Fruit fly (Drosophila melanogaster): ENCODE measurements around the gene Dip-B.

The Dip-B gene

DNA sequence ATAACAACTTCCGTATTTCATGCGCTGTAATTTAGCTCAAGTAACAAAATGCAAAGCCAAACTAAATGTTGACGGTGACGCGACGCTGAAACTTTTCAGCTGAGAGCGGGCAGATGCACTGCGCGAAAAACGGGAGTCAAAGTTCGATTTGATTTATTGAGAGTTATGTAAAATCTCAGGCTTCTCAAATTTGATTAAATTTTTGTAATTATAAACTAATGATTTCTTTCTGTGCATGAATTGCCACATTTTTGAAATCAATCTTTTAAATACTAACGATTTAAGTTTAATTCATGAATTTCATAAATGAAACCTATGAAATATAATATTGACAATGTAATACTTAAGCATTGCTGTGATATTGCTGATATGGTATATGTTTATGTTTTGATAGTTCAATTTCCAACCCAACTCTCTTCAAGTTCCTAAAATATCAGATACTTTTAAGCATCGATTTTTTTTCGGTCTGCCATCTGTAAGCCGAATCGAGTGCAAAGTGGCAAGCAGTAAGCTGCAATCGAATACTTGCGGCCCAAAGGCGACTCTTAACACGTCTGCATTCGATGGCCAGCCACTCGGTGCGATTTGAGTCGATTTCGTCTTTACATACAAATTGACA is 40.6 kb downstream of the Dip-B start:
- no peak for TF ChIP-seq h (optimal IDR thresholded peaks at IDR 0.05)
- no peak for TF ChIP-seq ttk (optimal IDR thresholded peaks at IDR 0.05)
- TF ChIP-seq Myc (optimal IDR thresholded peaks at IDR 0.05), result no peak
- no peak for TF ChIP-seq psq (optimal IDR thresholded peaks at IDR 0.05)

dm6 chr3R:13827953-13828922 is 46.1 kb downstream of the Dip-B start, which contains the start of gene Mst87F:
Gene Mst87F (minus strand): TSS chr3R:13828008.
- TF ChIP-seq Sin3A (optimal IDR thresholded peaks at IDR 0.05) (no peak), Myc (optimal IDR thresholded peaks at IDR 0.05) (no peak), insv (optimal IDR thresholded peaks at IDR 0.05) (no peak), ttk (optimal IDR thresholded peaks at IDR 0.05) (no peak), psq (optimal IDR thresholded peaks at IDR 0.05) (no peak), h (optimal IDR thresholded peaks at IDR 0.05) (no peak)

DNA sequence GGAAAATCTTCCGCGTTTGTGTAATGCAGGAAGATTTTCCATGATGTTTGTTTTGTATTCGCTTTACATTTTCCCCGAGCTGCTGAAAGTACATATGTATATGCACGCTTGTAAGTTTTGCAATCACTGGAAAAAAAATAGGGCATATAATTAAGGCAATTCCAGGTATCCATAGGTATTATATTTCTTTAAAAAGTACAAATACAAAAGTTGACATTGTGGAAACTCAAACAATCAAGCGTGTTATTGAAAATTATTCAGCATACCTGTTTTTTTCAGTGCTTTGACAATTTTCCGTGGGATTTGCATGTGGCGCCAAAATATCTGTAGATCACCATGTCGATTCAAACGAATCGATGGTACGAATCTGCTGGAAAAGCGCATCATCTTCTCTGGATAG is 49.0 kb downstream of the Dip-B start:
- TF ChIP-seq h (optimal IDR thresholded peaks at IDR 0.05), result no peak
- no peak for TF ChIP-seq Myc (optimal IDR thresholded peaks at IDR 0.05)
- TF ChIP-seq insv (optimal IDR thresholded peaks at IDR 0.05), result no peak
- no peak for TF ChIP-seq ttk (optimal IDR thresholded peaks at IDR 0.05)
- TF ChIP-seq psq (optimal IDR thresholded peaks at IDR 0.05), result no peak
- no peak for TF ChIP-seq Sin3A (optimal IDR thresholded peaks at IDR 0.05)

- TF ChIP-seq Sin3A (optimal IDR thresholded peaks at IDR 0.05), result no peak
- no peak for TF ChIP-seq h (optimal IDR thresholded peaks at IDR 0.05)
- no peak for TF ChIP-seq ttk (optimal IDR thresholded peaks at IDR 0.05)
- no peak for TF ChIP-seq Myc (optimal IDR thresholded peaks at IDR 0.05)
Measured at dm6 chr3R:13831596-13832119, 49.6 kb downstream of the Dip-B start.

DNA sequence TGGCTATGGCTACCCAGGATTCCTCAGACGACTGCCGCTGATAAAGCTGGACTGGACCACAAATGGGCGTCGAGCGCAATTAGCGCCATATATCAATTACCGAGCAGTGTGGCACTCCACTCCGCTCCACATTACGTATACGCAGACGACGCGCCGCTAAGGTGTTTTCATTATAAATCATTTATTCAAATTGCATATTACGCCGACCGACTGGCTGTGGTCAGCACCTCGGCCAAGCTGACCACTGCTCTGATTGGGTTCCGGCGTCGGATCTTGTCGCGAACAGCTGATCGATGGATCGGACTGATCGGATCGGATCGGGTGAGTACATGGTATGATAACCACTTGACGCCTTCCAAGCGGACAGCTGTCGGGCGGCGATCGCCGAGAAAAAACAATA is 50.9 kb downstream of the Dip-B start:
- TF ChIP-seq Sin3A (optimal IDR thresholded peaks at IDR 0.05) (no peak), ttk (optimal IDR thresholded peaks at IDR 0.05) (no peak), h (optimal IDR thresholded peaks at IDR 0.05) (no peak), insv (optimal IDR thresholded peaks at IDR 0.05) (no peak), Myc (optimal IDR thresholded peaks at IDR 0.05) (no peak)

dm6 chr3R:13833515-13833914 is 51.4 kb downstream of the Dip-B start:
- TF ChIP-seq ttk (optimal IDR thresholded peaks at IDR 0.05), result no peak
- no peak for TF ChIP-seq Sin3A (optimal IDR thresholded peaks at IDR 0.05)

DNA sequence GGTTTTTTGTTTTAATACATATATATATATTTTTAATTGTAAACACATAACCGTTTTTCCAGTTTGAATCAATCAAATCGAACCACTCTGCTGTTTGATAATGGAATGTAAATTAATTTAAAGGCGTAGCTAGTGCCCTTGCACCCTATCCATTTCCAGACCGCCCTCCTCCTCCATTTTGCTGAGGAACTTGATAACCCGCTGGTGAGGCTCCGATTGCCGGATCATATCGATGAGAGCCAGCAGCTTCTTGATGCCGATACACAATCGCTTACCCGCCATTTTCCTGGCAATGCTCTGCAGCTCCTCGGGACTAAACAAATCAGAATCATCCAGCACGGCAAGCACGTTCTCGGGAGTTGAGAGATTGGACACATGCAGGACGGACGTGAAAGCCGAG is 52.5 kb downstream of the Dip-B start:
- TF ChIP-seq Sin3A (optimal IDR thresholded peaks at IDR 0.05) (no peak), psq (optimal IDR thresholded peaks at IDR 0.05) (no peak), insv (optimal IDR thresholded peaks at IDR 0.05) (no peak), Myc (optimal IDR thresholded peaks at IDR 0.05) (no peak), h (optimal IDR thresholded peaks at IDR 0.05) (no peak), ttk (optimal IDR thresholded peaks at IDR 0.05) (no peak)

Data from Kc167 (cell line).